Worm (Caenorhabditis elegans) whole organism, late embryonic: ENCODE data around the gene Y102A5C.2.

ENCODE experiments used
- C38D4.7 ChIP-seq: fragments of 200-800 bp; sonication (Bioruptor generic); optimal IDR thresholded peaks from 2 replicates; lab custom pipeline; 2018; ENCODE audit warnings: mild to moderate bottlenecking, missing genetic modification characterization, moderate library complexity, missing compliant biosample characterization
- pqm-1 ChIP-seq: sonication (generic microtip); optimal IDR thresholded peaks from 2 replicates; lab custom pipeline; 2016; ENCODE audit warnings: missing genetic modification characterization, missing compliant biosample characterization
- unc-42 ChIP-seq: sonication (generic microtip); optimal IDR thresholded peaks from 2 replicates; lab custom pipeline; 2016; ENCODE audit warnings: missing genotype, missing genetic modification characterization, missing compliant biosample characterization
- unc-86 ChIP-seq: sonication (generic microtip); optimal IDR thresholded peaks from 2 replicates; lab custom pipeline; 2016; ENCODE audit warnings: missing genetic modification characterization, missing compliant biosample characterization

DNA sequence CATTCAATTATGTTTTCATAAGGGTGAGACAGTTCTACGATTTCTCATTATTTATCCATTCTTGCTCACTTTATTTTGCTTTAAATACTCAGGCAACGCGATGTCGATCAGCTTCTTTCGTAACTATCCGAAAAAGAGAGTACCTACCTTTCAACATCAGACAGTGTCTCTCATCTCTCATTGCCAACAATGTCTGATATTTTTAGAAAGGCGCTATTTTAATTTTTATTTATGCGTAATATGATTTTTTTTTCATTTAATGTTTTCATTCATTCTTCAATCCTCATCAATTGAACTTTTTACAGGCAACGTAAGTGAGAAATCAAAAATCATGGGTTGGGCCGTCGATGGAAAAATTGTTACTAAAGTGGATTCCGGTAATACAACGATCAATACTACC lies 33.8 kb upstream of the Y102A5C.2 start, which contains the start of gene F09C6.13:
- TF ChIP-seq unc-86 (tag; lab: Kevin White, UChicago) (no peak), pqm-1 (tag; lab: Kevin White, UChicago) (no peak), C38D4.7 (GFP tag; lab: Kevin White, UChicago) (no peak), unc-42 (tag; lab: Kevin White, UChicago) (no peak)
